Worm (Caenorhabditis elegans) whole organism, L4 larva: Measurements from ENCODE around the gene oac-40.

Source experiments
- ceh-32 ChIP-seq: sonication (generic microtip); optimal IDR thresholded peaks from 2 replicates; lab custom pipeline; 2016; ENCODE audit warnings: mild to moderate bottlenecking, missing genetic modification characterization, missing compliant biosample characterization; ENCODE audit not compliant: poor library complexity
- egl-27 ChIP-seq: sonication (generic microtip); optimal IDR thresholded peaks from 3 replicates; lab custom pipeline; 2017; ENCODE audit warnings: missing biosample characterization, missing genetic modification reagents, missing genetic modification characterization

- TF ChIP-seq egl-27 (tag; lab: Kevin White, UChicago) (no peak), ceh-32 (tag; lab: Kevin White, UChicago) (no peak)
Observed at ce11 chrV:8977895-8978294, 38.7 kb upstream of the oac-40 start.
